Worm (Caenorhabditis elegans) whole organism, L4 larva: ENCODE results near the gene Y55F3C.17.
A peak's percentile ranks its signal among the peaks of the same experiment; 100 is the strongest.

Experiments
- D1046.2 ChIP-seq: fragments of 200-800 bp; sonication (Bioruptor generic); IDR thresholded peaks from 2 replicates; pipeline ENCODE4 v1.3.6; 2022; ENCODE audit warnings: missing genetic modification characterization, missing compliant biosample characterization
- F26F4.8 ChIP-seq: fragments of 200-800 bp; sonication (Bioruptor generic); conservative IDR thresholded peaks from 2 replicates; pipeline ENCODE4 v1.3.6; 2022; ENCODE audit warnings: missing genetic modification characterization, missing compliant biosample characterization
- Y5F2A.4 ChIP-seq: fragments of 200-800 bp; sonication (Bioruptor generic); optimal IDR thresholded peaks from 2 replicates; lab custom pipeline; 2018; ENCODE audit warnings: mild to moderate bottlenecking, missing genetic modification characterization, missing compliant biosample characterization
- Y75B8A.6 ChIP-seq: fragments of 200-800 bp; sonication (Bioruptor generic); IDR thresholded peaks from 2 replicates; pipeline ENCODE4 v1.3.6; 2022; ENCODE audit warnings: missing genetic modification reagents, missing genetic modification characterization, missing compliant biosample characterization
- ZK337.2 ChIP-seq: fragments of 200-800 bp; sonication (Bioruptor generic); IDR thresholded peaks from 2 replicates; pipeline ENCODE4 v1.3.6; 2022; ENCODE audit warnings: missing genetic modification reagents, missing genetic modification characterization, missing compliant biosample characterization
- aly-2 ChIP-seq: sonication (generic microtip); optimal IDR thresholded peaks from 2 replicates; lab custom pipeline; 2018; ENCODE audit warnings: missing biosample characterization, missing genetic modification characterization
- arid-1 ChIP-seq: fragments of 200-800 bp; sonication (Bioruptor generic); conservative IDR thresholded peaks from 2 replicates; pipeline ENCODE4 v1.3.6; 2022; ENCODE audit warnings: missing genetic modification reagents, missing genetic modification characterization, missing compliant biosample characterization
- ceh-20 ChIP-seq: fragments of 200-800 bp; sonication (Bioruptor generic); IDR thresholded peaks from 2 replicates; pipeline ENCODE4 v1.3.6; 2022; ENCODE audit warnings: missing genetic modification reagents, missing genetic modification characterization, missing compliant biosample characterization
- ceh-32 ChIP-seq: sonication (generic microtip); optimal IDR thresholded peaks from 2 replicates; lab custom pipeline; 2016; ENCODE audit warnings: mild to moderate bottlenecking, missing genetic modification characterization, missing compliant biosample characterization; ENCODE audit not compliant: poor library complexity
- ceh-44 ChIP-seq: fragments of 200-800 bp; sonication (Bioruptor generic); IDR thresholded peaks from 2 replicates; pipeline ENCODE4 v1.3.6; 2022; ENCODE audit warnings: missing genetic modification reagents, missing genetic modification characterization, missing compliant biosample characterization
- ces-1 ChIP-seq: fragments of 150-350 bp; sonication (generic microtip); optimal IDR thresholded peaks from 4 replicates; lab custom pipeline; 2014; ENCODE audit warnings: missing biosample characterization, missing genetic modification reagents, missing genetic modification characterization
- cey-2 ChIP-seq: sonication (generic microtip); optimal IDR thresholded peaks from 3 replicates; lab custom pipeline; 2017; ENCODE audit warnings: missing genetic modification characterization, mild to moderate bottlenecking, missing compliant biosample characterization, antibody characterized with exemption, borderline replicate concordance; ENCODE audit not compliant: insufficient read depth
- ctbp-1 ChIP-seq: fragments of 200-800 bp; sonication (Bioruptor generic); IDR thresholded peaks from 2 replicates; pipeline ENCODE4 v1.3.6; 2022; ENCODE audit warnings: missing genetic modification reagents, missing genetic modification characterization, missing compliant biosample characterization
- daf-16 ChIP-seq, 3 experiments: sonication (generic microtip); optimal IDR thresholded peaks; 2 replicates each; lab custom pipeline; 2016 to 2017; ENCODE audit warnings: missing genetic modification characterization in 3 of 3, missing genetic modification reagents in 3 of 3, mild to moderate bottlenecking in 2 of 3, missing compliant biosample characterization in 2 of 3, missing biosample characterization in 1 of 3, moderate library complexity in 1 of 3
- dmd-6 ChIP-seq: fragments of 200-800 bp; sonication (Bioruptor generic); IDR thresholded peaks from 2 replicates; pipeline ENCODE4 v1.3.6; 2022; ENCODE audit warnings: missing genetic modification reagents, missing genetic modification characterization, missing compliant biosample characterization
- dmd-8 ChIP-seq: fragments of 200-800 bp; sonication (Bioruptor generic); IDR thresholded peaks from 2 replicates; pipeline ENCODE4 v1.3.6; 2022; ENCODE audit warnings: missing genetic modification characterization, missing compliant biosample characterization
- duxl-1 ChIP-seq: sonication (generic microtip); optimal IDR thresholded peaks from 2 replicates; lab custom pipeline; 2016; ENCODE audit warnings: mild to moderate bottlenecking, missing genetic modification characterization, moderate library complexity, missing compliant biosample characterization; ENCODE audit not compliant: poor library complexity
- egl-27 ChIP-seq: sonication (generic microtip); optimal IDR thresholded peaks from 3 replicates; lab custom pipeline; 2017; ENCODE audit warnings: missing biosample characterization, missing genetic modification reagents, missing genetic modification characterization
- hlh-11 ChIP-seq: fragments of 200-800 bp; sonication (Bioruptor generic); optimal IDR thresholded peaks from 2 replicates; lab custom pipeline; 2018; ENCODE audit warnings: mild to moderate bottlenecking, missing genetic modification characterization, missing compliant biosample characterization
- hlh-30 ChIP-seq: sonication (generic microtip); optimal IDR thresholded peaks from 2 replicates; lab custom pipeline; 2017; ENCODE audit warnings: antibody characterized with exemption, mild to moderate bottlenecking, missing genetic modification characterization, missing compliant biosample characterization; ENCODE audit not compliant: insufficient read depth
- jun-1 ChIP-seq: fragments of 150-350 bp; optimal IDR thresholded peaks from 2 replicates; lab custom pipeline; 2014; ENCODE audit warnings: missing biosample characterization, missing genetic modification reagents, missing genetic modification characterization
- lin-38 ChIP-seq: fragments of 200-800 bp; sonication (Bioruptor generic); IDR thresholded peaks from 2 replicates; pipeline ENCODE4 v1.3.6; 2022; ENCODE audit warnings: missing genetic modification reagents, missing genetic modification characterization, missing compliant biosample characterization
- madf-5 ChIP-seq, 2 experiments: fragments of 200-800 bp; sonication (Bioruptor generic); IDR thresholded peaks; 2 replicates each; pipeline ENCODE4 v1.3.6; 2022; ENCODE audit warnings: missing compliant biosample characterization in 2 of 2, missing genetic modification characterization in 2 of 2
- mdl-1 ChIP-seq, 2 experiments: fragments of 150-350 bp in 1 of 2; sonication (generic microtip) in 1 of 2; optimal IDR thresholded peaks; 2 replicates each; lab custom pipeline; 2014 to 2017; ENCODE audit warnings: missing biosample characterization in 2 of 2, missing genetic modification characterization in 2 of 2
- mep-1 ChIP-seq: fragments of 150-350 bp; sonication (generic microtip); optimal IDR thresholded peaks from 3 replicates; lab custom pipeline; 2014; ENCODE audit warnings: missing biosample characterization, missing genetic modification characterization
- mxl-3 ChIP-seq: fragments of 200-800 bp; sonication (Bioruptor generic); optimal IDR thresholded peaks from 2 replicates; lab custom pipeline; 2018; ENCODE audit warnings: mild to moderate bottlenecking, missing genetic modification characterization, missing compliant biosample characterization
- nhr-111 ChIP-seq: fragments of 200-800 bp; sonication (Bioruptor generic); optimal IDR thresholded peaks from 2 replicates; lab custom pipeline; 2018; ENCODE audit warnings: mild to moderate bottlenecking, missing genetic modification characterization, missing compliant biosample characterization
- nhr-28 ChIP-seq: fragments of 150-350 bp; optimal IDR thresholded peaks from 2 replicates; lab custom pipeline; 2014; ENCODE audit warnings: missing biosample characterization, missing genetic modification characterization
- nhr-48 ChIP-seq: sonication (generic microtip); optimal IDR thresholded peaks from 2 replicates; lab custom pipeline; 2016; ENCODE audit warnings: mild to moderate bottlenecking, missing genetic modification characterization, missing compliant biosample characterization
- nhr-6 ChIP-seq: fragments of 150-350 bp; optimal IDR thresholded peaks from 2 replicates; lab custom pipeline; 2014; ENCODE audit warnings: missing biosample characterization, missing genetic modification characterization
- nhr-76 ChIP-seq: fragments of 150-350 bp; optimal IDR thresholded peaks from 2 replicates; lab custom pipeline; 2014; ENCODE audit warnings: missing biosample characterization, missing genetic modification characterization
- php-3 ChIP-seq: fragments of 200-800 bp; sonication (Bioruptor generic); IDR thresholded peaks from 2 replicates; pipeline ENCODE4 v1.3.6; 2022; ENCODE audit warnings: missing genetic modification reagents, missing genetic modification characterization, missing compliant biosample characterization
- pqm-1 ChIP-seq: sonication (generic microtip); optimal IDR thresholded peaks from 2 replicates; lab custom pipeline; 2017; ENCODE audit warnings: missing biosample characterization, missing genetic modification characterization
- rbr-2 ChIP-seq: sonication (generic microtip); optimal IDR thresholded peaks from 2 replicates; lab custom pipeline; 2016; ENCODE audit warnings: missing genotype, missing genetic modification characterization, missing compliant biosample characterization
- saeg-2 ChIP-seq: fragments of 200-800 bp; sonication (Bioruptor generic); IDR thresholded peaks from 2 replicates; pipeline ENCODE4 v1.3.6; 2022; ENCODE audit warnings: missing genetic modification reagents, missing genetic modification characterization, missing compliant biosample characterization
- skn-1 ChIP-seq: fragments of 150-350 bp; optimal IDR thresholded peaks from 2 replicates; lab custom pipeline; 2014; ENCODE audit warnings: missing biosample characterization, missing genetic modification characterization
- unc-130 ChIP-seq: sonication (generic microtip); optimal IDR thresholded peaks from 2 replicates; lab custom pipeline; 2016; ENCODE audit warnings: missing genetic modification reagents, missing genetic modification characterization, missing compliant biosample characterization
- unc-62 ChIP-seq, 3 experiments: fragments of 150-350 bp in 1 of 3; sonication (generic microtip); optimal IDR thresholded peaks in 2 of 3; peaks in 1 of 3; 1 replicate in 1 of 3; 2 replicates in 2 of 3; lab custom pipeline; 2014 to 2017; ENCODE audit warnings: missing biosample characterization in 3 of 3, missing genetic modification characterization in 3 of 3, missing genetic modification reagents in 3 of 3, missing genotype in 1 of 3
- vab-7 ChIP-seq: fragments of 200-800 bp; sonication (Bioruptor generic); IDR thresholded peaks from 2 replicates; pipeline ENCODE4 v1.3.6; 2022; ENCODE audit warnings: missing genetic modification reagents, missing genetic modification characterization, missing compliant biosample characterization
- zfp-3 ChIP-seq: fragments of 200-800 bp; sonication (Bioruptor generic); conservative IDR thresholded peaks from 2 replicates; pipeline ENCODE4 v1.3.6; 2022; ENCODE audit warnings: missing genetic modification reagents, missing genetic modification characterization, missing compliant biosample characterization
- ztf-11 ChIP-seq: fragments of 150-350 bp; optimal IDR thresholded peaks from 2 replicates; lab custom pipeline; 2014; ENCODE audit warnings: missing biosample characterization, missing genetic modification characterization
- ztf-7 ChIP-seq: fragments of 150-350 bp; optimal IDR thresholded peaks from 2 replicates; lab custom pipeline; 2014; ENCODE audit warnings: missing biosample characterization, missing genetic modification characterization

Y55F3C.17 gene

ce11 chrIV:682726-683340 is 15.4 kb downstream of the Y55F3C.17 start (continued):
- TF ChIP-seq ZK337.2 = peak; percentile 65
- peak; percentile 58 for TF ChIP-seq php-3 (GFP tag; lab: Robert Waterston, UW)
- TF ChIP-seq madf-5 (GFP tag; IDR thresholded peaks at IDR 0.05; lab: Robert Waterston, UW) = peak; percentile 48 to 77; a peak in 1 of 4 replicates
- 0 out of 2 replicates have a peak, but pooled peaks have one; percentile 12 for TF ChIP-seq saeg-2 (GFP tag; lab: Robert Waterston, UW)
- no peak for TF ChIP-seq nhr-76 (tag; lab: Kevin White, UChicago)
- TF ChIP-seq dmd-8 = peak; percentile 91
- TF ChIP-seq D1046.2 = peak; percentile 82; the same call in 1 of the 2 replicates
- TF ChIP-seq ctbp-1 (GFP tag; lab: Robert Waterston, UW) = peak; percentile 81
- TF ChIP-seq ztf-11 (tag; lab: Kevin White, UChicago) = no peak
- TF ChIP-seq aly-2 (tag; lab: Kevin White, UChicago) = no peak
- TF ChIP-seq pqm-1 (tag; lab: Kevin White, UChicago) = no peak
- peak; percentile 33 for TF ChIP-seq nhr-48 (tag; lab: Kevin White, UChicago)
- peak; percentile 68 for TF ChIP-seq unc-130 (GFP tag; lab: Kevin White, UChicago)
- TF ChIP-seq ceh-32 (tag; lab: Kevin White, UChicago) = no peak
- peak; percentile 81 for TF ChIP-seq vab-7 (GFP tag; lab: Robert Waterston, UW)
- TF ChIP-seq duxl-1 (tag; lab: Kevin White, UChicago) = peak; percentile 16
- TF ChIP-seq egl-27 = peak; percentile 31
- TF ChIP-seq jun-1 (tag; lab: Kevin White, UChicago) = no peak
- TF ChIP-seq Y75B8A.6 = 0 out of 2 replicates have a peak, but pooled peaks have one; percentile 75
- peak; percentile 90 for TF ChIP-seq hlh-30 (tag; lab: Kevin White, UChicago)
- peak; percentile 84 for TF ChIP-seq hlh-11 (tag; lab: Kevin White, UChicago)

ce11 chrIV:676280-676679 is 21.9 kb downstream of the Y55F3C.17 start, which contains the start of gene K11H12.5:
Gene K11H12.5 (plus strand): TSS chrIV:676580.
- TF ChIP-seq skn-1 (tag; lab: Kevin White, UChicago) = no peak
- no peak for TF ChIP-seq ctbp-1 (GFP tag; lab: Robert Waterston, UW)
- no peak for TF ChIP-seq zfp-3 (GFP tag; lab: Robert Waterston, UW)
- TF ChIP-seq ces-1 (GFP tag; lab: Kevin White, UChicago) = no peak
- TF ChIP-seq D1046.2 = no peak

- TF ChIP-seq pqm-1 (tag; lab: Kevin White, UChicago) = peak; percentile 45
- TF ChIP-seq nhr-28 (tag; lab: Kevin White, UChicago) = peak; percentile 37
- peak in 1 of 2 experiments; percentile 92 for TF ChIP-seq unc-62 (GFP tag; optimal IDR thresholded peaks at IDR 0.05 in 1 of 2; lab: Kevin White, UChicago)
- TF ChIP-seq unc-62 (tag; optimal IDR thresholded peaks at IDR 0.05; lab: Kevin White, UChicago) = no peak
- TF ChIP-seq dmd-6 (GFP tag; lab: Robert Waterston, UW) = peak; percentile 69
- TF ChIP-seq ztf-7 (tag; lab: Kevin White, UChicago) = no peak
- TF ChIP-seq daf-16 (GFP tag; optimal IDR thresholded peaks at IDR 0.05; lab: Kevin White, UChicago) = no peak
- peak; percentile 16 for TF ChIP-seq daf-16 (tag; optimal IDR thresholded peaks at IDR 0.05; lab: Kevin White, UChicago)
- no peak for TF ChIP-seq ces-1 (GFP tag; lab: Kevin White, UChicago)
Observed at ce11 chrIV:675471-676159, 22.6 kb downstream of the Y55F3C.17 start, which contains the start of the genes K11H12.4 and K11H12.10. Gene K11H12.4 (minus strand): TSS chrIV:675883. Gene K11H12.10 (plus strand): TSS chrIV:676075.

- TF ChIP-seq mdl-1 (tag; optimal IDR thresholded peaks at IDR 0.05; lab: Kevin White, UChicago) = no peak
- no peak for TF ChIP-seq F26F4.8
- TF ChIP-seq nhr-111 (GFP tag; lab: Kevin White, UChicago) = no peak
- no peak for TF ChIP-seq ceh-44 (GFP tag; lab: Robert Waterston, UW)
- TF ChIP-seq cey-2 = no peak
- no peak for TF ChIP-seq nhr-6 (tag; lab: Kevin White, UChicago)
- TF ChIP-seq daf-16 (GFP tag; optimal IDR thresholded peaks at IDR 0.05; lab: Kevin White, UChicago) = no peak
- peak; percentile 61 for TF ChIP-seq daf-16 (tag; optimal IDR thresholded peaks at IDR 0.05; lab: Kevin White, UChicago)
- TF ChIP-seq arid-1 (GFP tag; lab: Robert Waterston, UW) = no peak
- no peak for TF ChIP-seq ceh-20 (GFP tag; lab: Robert Waterston, UW)
- no peak for TF ChIP-seq Y5F2A.4 (GFP tag; lab: Kevin White, UChicago)
- TF ChIP-seq lin-38 (GFP tag; lab: Robert Waterston, UW) = no peak
- TF ChIP-seq mxl-3 = peak; percentile 20
- no peak for TF ChIP-seq mep-1 (tag; lab: Kevin White, UChicago)
- no peak for TF ChIP-seq rbr-2 (tag; lab: Kevin White, UChicago)
- peak; percentile 52 for TF ChIP-seq nhr-28 (tag; lab: Kevin White, UChicago)
Observed at ce11 chrIV:673313-673712, 24.9 kb downstream of the Y55F3C.17 start, which contains the start of gene K11H12.3. Gene K11H12.3 (minus strand): TSS chrIV:673480.
